ENCODE assay signal across 2 fruit fly cellular contexts in genomic region chr3L:21635208-21635607, dm6.
TF ChIP-seq lines count a peak whose summit lies in the region.

TSS of gene ORMDL (plus strand) at chr3L:21635305.

- TF ChIP-seq CTCF in whole organism, embryonic (GFP tag; optimal IDR thresholded peaks at IDR 0.05; lab: Kevin White, UChicago) = no peak

TF ChIP-seq in whole organism, embryonic, 481 proteins besides CTCF, POLR2A, EP300 and RAD21:
- TF ChIP-seq phol (tag; optimal IDR thresholded peaks at IDR 0.05; lab: Kevin White, UChicago) (peak; percentile 18), chif (GFP tag; optimal IDR thresholded peaks at IDR 0.05; lab: Kevin White, UChicago) (no peak), vfl (GFP tag; optimal IDR thresholded peaks at IDR 0.05; lab: Kevin White, UChicago) (no peak), CHES-1-like (GFP tag; optimal IDR thresholded peaks at IDR 0.05; lab: Kevin White, UChicago) (peak; percentile 23), zen (tag; optimal IDR thresholded peaks at IDR 0.05; lab: Kevin White, UChicago) (peak; percentile 28), nmo (GFP tag; optimal IDR thresholded peaks at IDR 0.05; lab: Kevin White, UChicago) (peak; percentile 1), row (GFP tag; IDR thresholded peaks at IDR 0.05; lab: Robert Waterston, UW) (peak; percentile 37; the same call in 1 of the 3 replicates), tll (GFP tag; optimal IDR thresholded peaks at IDR 0.05; lab: Kevin White, UChicago) (no peak), CG2199 (GFP tag; IDR thresholded peaks at IDR 0.05; lab: Robert Waterston, UW) (0 out of 3 replicates have a peak, but pooled peaks have one; percentile 24), h (optimal IDR thresholded peaks at IDR 0.05; lab: Kevin White, UChicago) (no peak), Sin3A (optimal IDR thresholded peaks at IDR 0.05; lab: Kevin White, UChicago) (peak; percentile 4), CG12942 (GFP tag; optimal IDR thresholded peaks at IDR 0.05; lab: Kevin White, UChicago) (no peak), p53 (GFP tag; optimal IDR thresholded peaks at IDR 0.05; lab: Kevin White, UChicago) (no peak), stwl (tag; optimal IDR thresholded peaks at IDR 0.05; lab: Kevin White, UChicago) (peak; percentile 32), CG4617 (GFP tag; optimal IDR thresholded peaks at IDR 0.05; lab: Kevin White, UChicago; ENCODE audit: borderline replicate concordance) (peak; percentile 26), sd (tag; optimal IDR thresholded peaks at IDR 0.05; lab: Kevin White, UChicago) (peak; percentile 70), CG12769 (tag; optimal IDR thresholded peaks at IDR 0.05; lab: Kevin White, UChicago) (no peak), fd3F (GFP tag; optimal IDR thresholded peaks at IDR 0.05; lab: Kevin White, UChicago) (no peak), CG13287 (GFP tag; IDR thresholded peaks at IDR 0.05; lab: Robert Waterston, UW; ENCODE audit: partially characterized antibody) (peak; percentile 30; the same call in 1 of the 2 replicates), ci (GFP tag; IDR thresholded peaks at IDR 0.05; lab: Robert Waterston, UW) (0 out of 3 replicates have a peak, but pooled peaks have one; percentile 18), CG14860 (GFP tag; IDR thresholded peaks at IDR 0.05; lab: Robert Waterston, UW; ENCODE audit: partially characterized antibody) (no peak), Dek (tag; optimal IDR thresholded peaks at IDR 0.05; lab: Kevin White, UChicago) (no peak), CG17361 (GFP tag; IDR thresholded peaks at IDR 0.05; lab: Robert Waterston, UW) (no peak), CG9797 (GFP tag; optimal IDR thresholded peaks at IDR 0.05; lab: Kevin White, UChicago) (peak; percentile 56), CG34422 (GFP tag; IDR thresholded peaks at IDR 0.05; lab: Robert Waterston, UW) (peak; percentile 45; the same call in 1 of the 3 replicates), prd (optimal IDR thresholded peaks at IDR 0.05; lab: Kevin White, UChicago) (no peak), prd (GFP tag; IDR thresholded peaks at IDR 0.05; lab: Robert Waterston, UW) (0 out of 3 replicates have a peak, but pooled peaks have one; percentile 35), Scr (GFP tag; IDR thresholded peaks at IDR 0.05; lab: Robert Waterston, UW; ENCODE audit: partially characterized antibody) (peak; percentile 19; the same call in 1 of the 2 replicates), CG15601 (tag; optimal IDR thresholded peaks at IDR 0.05; lab: Kevin White, UChicago) (no peak), CG5953 (GFP tag; IDR thresholded peaks at IDR 0.05; lab: Robert Waterston, UW) (0 out of 2 replicates have a peak, but pooled peaks have one; percentile 5), Opbp (GFP tag; IDR thresholded peaks at IDR 0.05; lab: Robert Waterston, UW; ENCODE audit: partially characterized antibody) (peak; percentile 15; the same call in 1 of the 3 replicates), yki (optimal IDR thresholded peaks at IDR 0.05; lab: Kevin White, UChicago) (no peak), CG7556 (GFP tag; optimal IDR thresholded peaks at IDR 0.05; lab: Kevin White, UChicago) (no peak), BEAF-32 (GFP tag; optimal IDR thresholded peaks at IDR 0.05; lab: Kevin White, UChicago) (peak; percentile 38), MTF-1 (GFP tag; optimal IDR thresholded peaks at IDR 0.05; lab: Kevin White, UChicago; ENCODE audit: borderline replicate concordance) (no peak), CG34224 (GFP tag; IDR thresholded peaks at IDR 0.05; lab: Robert Waterston, UW; ENCODE audit: partially characterized antibody) (peak; percentile 11; the same call in 1 of the 3 replicates), nom (GFP tag; optimal IDR thresholded peaks at IDR 0.05; lab: Kevin White, UChicago) (no peak), MBD-R2 (GFP tag; IDR thresholded peaks at IDR 0.05; lab: Robert Waterston, UW) (peak; percentile 78), MESR4 (GFP tag; optimal IDR thresholded peaks at IDR 0.05; lab: Kevin White, UChicago) (peak; percentile 70), gfzf (GFP tag; optimal IDR thresholded peaks at IDR 0.05; lab: Kevin White, UChicago) (peak; percentile 55), pzg (GFP tag; optimal IDR thresholded peaks at IDR 0.05; lab: Kevin White, UChicago) (peak; percentile 28)

TF ChIP-seq in whole organism, prepupa, 60 proteins besides CTCF, POLR2A, EP300 and RAD21:
- TF ChIP-seq svp (GFP tag; lab: Kevin White, UChicago) (peak; percentile 66), Ets96B (tag; optimal IDR thresholded peaks at IDR 0.05; lab: Kevin White, UChicago) (no peak)
